Fruit fly (Drosophila melanogaster): ENCODE data around the gene CG9451.

DNA sequence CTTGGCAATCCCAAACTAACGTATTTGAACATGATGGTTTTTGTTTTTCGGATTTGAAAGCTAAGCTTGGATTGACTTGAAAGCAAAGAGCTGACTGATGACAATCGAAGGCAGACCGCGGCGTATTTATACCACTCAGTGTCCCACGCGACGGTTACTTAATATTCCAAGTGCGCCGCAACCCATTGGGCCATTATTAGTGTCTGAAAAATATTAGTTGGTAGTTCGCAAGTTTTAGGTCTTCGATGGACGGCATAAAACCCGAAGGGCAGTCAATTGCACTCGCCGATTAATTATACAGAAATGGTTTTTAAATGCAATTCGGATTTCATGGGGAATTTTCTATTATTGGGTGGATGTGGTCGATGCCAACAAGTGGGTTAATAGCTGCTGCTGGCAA, 35.9 kb downstream of the CG9451 start, which contains the start of gene CG14095:
- no peak for TF ChIP-seq h (GFP tag; optimal IDR thresholded peaks at IDR 0.05)
- TF ChIP-seq ey (GFP tag; optimal IDR thresholded peaks at IDR 0.05) = no peak
- TF ChIP-seq N (GFP tag; optimal IDR thresholded peaks at IDR 0.05) = no peak
- TF ChIP-seq br (GFP tag; optimal IDR thresholded peaks at IDR 0.05) = no peak
- TF ChIP-seq lola (GFP tag; optimal IDR thresholded peaks at IDR 0.05) = no peak
- no peak for TF ChIP-seq dl (GFP tag; optimal IDR thresholded peaks at IDR 0.05; ENCODE audit: insufficient read depth in 1 of 2, partially characterized antibody in 2 of 2)
- TF ChIP-seq dmrt93B (GFP tag; optimal IDR thresholded peaks at IDR 0.05) = no peak
- TF ChIP-seq usp (GFP tag; optimal IDR thresholded peaks at IDR 0.05) = no peak
- no peak for TF ChIP-seq Dif (GFP tag; optimal IDR thresholded peaks at IDR 0.05; ENCODE audit: partially characterized antibody)
- no peak for TF ChIP-seq fru (GFP tag; optimal IDR thresholded peaks at IDR 0.05)
